Worm (Caenorhabditis elegans): ENCODE results near the gene grp-1.

DNA sequence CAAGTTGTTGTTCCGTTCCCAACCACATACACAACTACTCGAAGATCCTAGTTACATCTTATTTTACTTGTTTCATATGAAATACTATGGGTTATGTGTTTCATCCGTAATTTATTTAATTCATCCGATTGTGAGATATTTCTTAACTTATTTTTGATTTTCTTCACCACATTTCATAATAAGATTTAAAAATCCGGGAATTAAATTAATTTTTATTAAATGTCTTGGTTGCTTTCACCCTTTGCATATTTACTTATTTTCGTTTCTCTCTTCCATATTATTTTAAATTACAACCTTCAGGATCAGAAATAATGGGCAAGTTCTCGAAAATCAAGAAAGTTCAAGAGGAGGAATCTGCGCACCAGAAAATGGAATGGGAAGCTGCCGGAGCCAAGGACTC, 39.8 kb upstream of the grp-1 start, which contains the start of gene K12H4.3:
- TF ChIP-seq fkh-10 (GFP tag; optimal IDR thresholded peaks at IDR 0.05) (no peak), zip-2 (tag; optimal IDR thresholded peaks at IDR 0.05) (no peak), ceh-82 (tag; optimal IDR thresholded peaks at IDR 0.05) (no peak), zag-1 (tag; optimal IDR thresholded peaks at IDR 0.05) (no peak), lin-13 (GFP tag; optimal IDR thresholded peaks at IDR 0.05) (no peak), ztf-7 (tag; optimal IDR thresholded peaks at IDR 0.05) (no peak), ztf-11 (tag; optimal IDR thresholded peaks at IDR 0.05) (no peak), hlh-30 (tag; optimal IDR thresholded peaks at IDR 0.05; ENCODE audit: insufficient read depth) (no peak), lin-39 (tag; optimal IDR thresholded peaks at IDR 0.05) (no peak), cey-2 (tag; optimal IDR thresholded peaks at IDR 0.05; ENCODE audit: borderline replicate concordance, insufficient read depth) (no peak), unc-62 (GFP tag; optimal IDR thresholded peaks at IDR 0.05 in 1 of 2) (peak in 1 of 2 experiments; percentile 79), unc-62 (tag; optimal IDR thresholded peaks at IDR 0.05) (no peak)

Measured in whole organism, L4 larva.